Worm (Caenorhabditis elegans): Measurements from ENCODE around the gene abf-6.

Gene abf-6

DNA sequence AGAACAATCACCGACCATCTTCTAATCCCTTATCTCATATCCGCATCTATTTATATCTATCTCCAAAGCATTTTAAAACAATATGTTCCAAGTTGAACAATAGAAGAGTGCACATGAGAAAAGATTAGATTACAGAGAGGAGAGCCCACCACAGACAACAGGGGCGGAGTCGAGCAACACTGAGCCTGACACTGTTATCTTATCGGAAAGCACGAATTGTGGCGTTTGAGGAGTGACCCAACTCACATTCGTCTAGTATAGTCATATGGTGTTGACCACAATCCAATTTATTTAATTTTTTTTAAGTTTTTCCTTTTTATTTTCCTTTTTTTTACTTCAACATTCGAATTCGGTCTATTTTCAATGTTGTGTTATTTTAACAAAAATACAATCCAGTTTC lies 13.2 kb upstream of the abf-6 start:
- peak; percentile 72 for TF ChIP-seq pqm-1 (tag; optimal IDR thresholded peaks at IDR 0.05)
- no peak for TF ChIP-seq pha-4 (tag; optimal IDR thresholded peaks at IDR 0.05)
- no peak for TF ChIP-seq daf-12 (tag; optimal IDR thresholded peaks at IDR 0.05)
- no peak for TF ChIP-seq snpc-4 (tag; optimal IDR thresholded peaks at IDR 0.05)
- TF ChIP-seq mml-1 (tag; optimal IDR thresholded peaks at IDR 0.05) = no peak
- peak; percentile 73 for TF ChIP-seq elt-2 (tag; optimal IDR thresholded peaks at IDR 0.05)

DNA sequence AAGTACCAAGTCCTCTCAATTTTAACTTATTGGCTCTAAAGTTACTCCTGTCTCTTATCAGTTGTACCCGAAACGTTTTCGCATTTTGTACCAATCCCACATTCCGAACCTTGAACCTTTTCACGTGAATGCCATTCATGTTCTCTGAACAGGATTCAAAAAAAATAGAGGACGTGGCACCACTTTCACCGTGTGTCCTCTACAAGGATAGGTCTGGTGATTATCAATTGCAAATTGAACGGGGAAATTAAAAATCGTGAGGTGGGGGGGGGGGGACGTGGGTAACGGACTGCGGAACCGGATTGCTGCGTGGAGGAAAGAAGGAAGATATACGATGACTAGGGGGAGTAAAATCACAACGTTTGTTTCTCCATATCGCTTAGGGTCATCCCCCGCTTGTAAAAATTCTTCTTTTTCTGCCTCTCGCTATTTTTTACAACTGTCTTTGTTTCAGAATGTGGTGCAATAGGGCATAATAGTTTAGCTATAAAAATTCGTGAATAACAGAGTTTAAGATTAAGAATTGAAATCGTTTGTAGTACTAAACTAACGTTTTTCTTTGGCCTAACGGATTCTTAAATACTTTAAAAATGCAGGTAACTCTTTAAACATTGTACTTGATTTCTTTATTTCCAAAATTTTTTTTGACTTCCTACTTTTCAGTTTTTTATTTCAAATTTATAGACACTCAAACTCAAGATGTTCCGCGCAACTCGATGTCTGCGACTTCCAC lies 12.0 kb upstream of the abf-6 start, which contains the start of gene alh-13:
alh-13 (plus strand) TSS at position 683 of the 733 bp plus-strand sequence.
- TF ChIP-seq elt-1 (tag; optimal IDR thresholded peaks at IDR 0.05) = no peak
- TF ChIP-seq nhr-25 (tag; optimal IDR thresholded peaks at IDR 0.05) = no peak
- no peak for TF ChIP-seq lin-39 (tag; optimal IDR thresholded peaks at IDR 0.05)
- no peak for TF ChIP-seq nhr-12 (tag; optimal IDR thresholded peaks at IDR 0.05)
- no peak for TF ChIP-seq skn-1 (tag; optimal IDR thresholded peaks at IDR 0.05)
- TF ChIP-seq nhr-43 (tag; optimal IDR thresholded peaks at IDR 0.05; ENCODE audit: poor library complexity, severe bottlenecking) = peak; percentile 21
- TF ChIP-seq R02D3.7 (tag; optimal IDR thresholded peaks at IDR 0.05) = no peak
- TF ChIP-seq nhr-23 (tag; optimal IDR thresholded peaks at IDR 0.05) = no peak
- TF ChIP-seq zag-1 (tag; optimal IDR thresholded peaks at IDR 0.05) = no peak
- TF ChIP-seq ceh-28 (tag; optimal IDR thresholded peaks at IDR 0.05) = no peak
- TF ChIP-seq fkh-10 (GFP tag; optimal IDR thresholded peaks at IDR 0.05) = no peak
- no peak for TF ChIP-seq mdl-1 (tag; optimal IDR thresholded peaks at IDR 0.05)
- no peak for TF ChIP-seq nhr-237 (tag; optimal IDR thresholded peaks at IDR 0.05)
- no peak for TF ChIP-seq nhr-28 (tag; optimal IDR thresholded peaks at IDR 0.05)
- peak; percentile 4 for TF ChIP-seq elt-2 (tag; optimal IDR thresholded peaks at IDR 0.05)
- peak in 1 of 3 experiments; percentile 71 for TF ChIP-seq elt-3 (tag; optimal IDR thresholded peaks at IDR 0.05)
- TF ChIP-seq snpc-4 (tag; optimal IDR thresholded peaks at IDR 0.05) = no peak

DNA sequence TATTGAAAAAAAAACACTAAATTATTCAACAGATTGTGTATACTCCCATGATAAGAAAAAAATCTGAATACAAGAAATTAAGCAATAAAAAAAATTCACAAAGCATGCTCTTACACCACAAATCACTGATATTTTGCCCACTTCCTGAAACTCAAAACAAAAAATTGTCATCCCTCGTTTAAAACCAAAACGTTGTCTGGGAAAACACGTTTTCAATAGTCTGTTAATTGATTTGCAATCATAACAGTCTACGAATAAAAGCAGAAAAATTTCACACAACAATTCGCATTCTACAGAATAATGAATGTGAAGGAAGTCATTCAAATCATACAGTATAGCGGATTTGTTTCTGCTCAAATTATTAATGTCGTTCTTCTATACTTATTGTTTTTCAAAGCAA lies 6.3 kb upstream of the abf-6 start, which contains the start of gene str-124:
str-124 (plus strand) TSS at position 301 of the 400 bp plus-strand sequence.
- TF ChIP-seq nhr-23 (tag; optimal IDR thresholded peaks at IDR 0.05) (no peak), daf-12 (tag; optimal IDR thresholded peaks at IDR 0.05) (no peak), nhr-76 (tag; optimal IDR thresholded peaks at IDR 0.05) (no peak)

DNA sequence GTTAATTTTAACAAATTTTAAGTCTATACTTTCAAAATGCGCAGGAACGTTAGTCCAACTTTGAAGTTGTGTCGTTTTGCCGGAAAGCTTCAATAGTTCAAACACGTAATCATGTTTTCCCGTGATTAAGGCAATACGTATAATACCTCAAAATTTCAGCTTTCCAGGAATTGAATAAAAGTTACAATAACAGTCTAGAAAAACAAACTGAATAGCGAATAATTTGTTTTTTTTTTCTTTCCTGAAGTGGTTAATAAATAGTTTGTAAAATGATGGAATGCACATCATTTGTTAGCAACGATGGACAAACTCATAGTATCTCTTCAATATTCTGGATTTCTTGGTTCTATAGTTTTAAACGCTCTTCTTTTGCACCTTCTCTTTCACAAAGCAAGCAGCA lies 3.9 kb upstream of the abf-6 start, which contains the start of gene str-123:
str-123 (plus strand) TSS at position 301 of the 400 bp plus-strand sequence.
- TF ChIP-seq eor-1 (tag; optimal IDR thresholded peaks at IDR 0.05) (no peak), mml-1 (tag; optimal IDR thresholded peaks at IDR 0.05) (no peak), fkh-2 (tag; optimal IDR thresholded peaks at IDR 0.05) (no peak), nhr-11 (tag; optimal IDR thresholded peaks at IDR 0.05) (no peak), ama-1 (optimal IDR thresholded peaks at IDR 0.05) (no peak), fos-1 (tag; optimal IDR thresholded peaks at IDR 0.05) (no peak), ZK546.5 (tag; optimal IDR thresholded peaks at IDR 0.05) (no peak), elt-3 (tag; optimal IDR thresholded peaks at IDR 0.05) (no peak), lsy-12 (tag; optimal IDR thresholded peaks at IDR 0.05) (no peak), skn-1 (tag; optimal IDR thresholded peaks at IDR 0.05) (no peak), sea-2 (GFP tag; optimal IDR thresholded peaks at IDR 0.05) (no peak), daf-12 (tag; optimal IDR thresholded peaks at IDR 0.05) (no peak), lin-39 (tag; optimal IDR thresholded peaks at IDR 0.05) (no peak), nhr-67 (tag; optimal IDR thresholded peaks at IDR 0.05) (no peak)

DNA sequence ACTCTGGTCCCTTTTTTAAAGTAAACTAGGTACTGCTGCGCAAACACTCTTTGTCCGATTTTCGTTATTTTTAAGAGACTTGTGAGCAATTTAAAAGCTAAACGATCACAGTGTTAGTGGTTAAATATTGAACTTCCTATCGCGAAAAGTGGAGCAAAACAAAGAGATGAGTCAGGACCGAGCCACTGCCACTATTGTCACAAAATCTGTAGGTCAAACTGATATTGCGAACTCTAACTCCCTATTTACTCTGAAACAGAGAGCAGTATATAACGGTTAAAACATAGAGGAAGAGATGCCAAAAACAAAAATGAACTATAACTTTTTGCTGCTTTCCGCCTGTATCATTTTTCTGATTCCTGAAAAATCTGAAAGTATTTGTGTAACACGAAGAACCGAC lies 1.4 kb upstream of the abf-6 start, which contains the start of gene abf-5:
abf-5 (plus strand) TSS at position 301 of the 400 bp plus-strand sequence.
- no peak for TF ChIP-seq ceh-16 (tag; optimal IDR thresholded peaks at IDR 0.05)
- peak; percentile 73 for TF ChIP-seq pha-4 (tag; optimal IDR thresholded peaks at IDR 0.05)
- no peak for TF ChIP-seq mdl-1 (tag; optimal IDR thresholded peaks at IDR 0.05)
- no peak for TF ChIP-seq nfya-1 (tag; optimal IDR thresholded peaks at IDR 0.05; ENCODE audit: insufficient read depth)
- TF ChIP-seq sea-2 (GFP tag; optimal IDR thresholded peaks at IDR 0.05) = no peak
- no peak for TF ChIP-seq nhr-28 (tag; optimal IDR thresholded peaks at IDR 0.05)
